Fruit fly (Drosophila melanogaster): ENCODE data around the gene robl37BC.

The robl37BC gene

dm6 chr2L:18981947-18982579 is 28.6 kb upstream of the robl37BC start:
- peak; percentile 32 for TF ChIP-seq CG13424 (tag; optimal IDR thresholded peaks at IDR 0.05)
- TF ChIP-seq BEAF-32 (GFP tag; optimal IDR thresholded peaks at IDR 0.05), result no peak
- peak; percentile 33; the same call in 1 of the 3 replicates for TF ChIP-seq z (GFP tag; IDR thresholded peaks at IDR 0.05)
- no peak for TF ChIP-seq pb (GFP tag; optimal IDR thresholded peaks at IDR 0.05)
- TF ChIP-seq Fer3 (tag; optimal IDR thresholded peaks at IDR 0.05), result no peak
- peak; percentile 35 for TF ChIP-seq CG12391 (tag; optimal IDR thresholded peaks at IDR 0.05)
- no peak for TF ChIP-seq Optix (GFP tag; IDR thresholded peaks at IDR 0.05)
- TF ChIP-seq sens-2 (GFP tag; IDR thresholded peaks at IDR 0.05), result no peak
- peak; percentile 46 for TF ChIP-seq CG8924 (tag; optimal IDR thresholded peaks at IDR 0.05)
- no peak for TF ChIP-seq CG16779 (GFP tag; IDR thresholded peaks at IDR 0.05)
- no peak for TF ChIP-seq CHES-1-like (GFP tag; optimal IDR thresholded peaks at IDR 0.05)
- no peak for TF ChIP-seq CrebB (tag; optimal IDR thresholded peaks at IDR 0.05)
- no peak for TF ChIP-seq crc (GFP tag; optimal IDR thresholded peaks at IDR 0.05)
- no peak for TF ChIP-seq CG3163 (GFP tag; optimal IDR thresholded peaks at IDR 0.05)
- TF ChIP-seq CG2889 (GFP tag; IDR thresholded peaks at IDR 0.05), result no peak
- no peak for TF ChIP-seq caup (GFP tag; optimal IDR thresholded peaks at IDR 0.05; ENCODE audit: severe bottlenecking)
- TF ChIP-seq CG13296 (GFP tag; optimal IDR thresholded peaks at IDR 0.05), result no peak
- peak; percentile 27 for TF ChIP-seq CG10209 (GFP tag; optimal IDR thresholded peaks at IDR 0.05)
- no peak for TF ChIP-seq Nf-YC (tag; optimal IDR thresholded peaks at IDR 0.05)
- TF ChIP-seq Atf-2 (GFP tag; optimal IDR thresholded peaks at IDR 0.05), result no peak
- no peak for TF ChIP-seq gt (GFP tag; IDR thresholded peaks at IDR 0.05)
- TF ChIP-seq CG34224 (GFP tag; IDR thresholded peaks at IDR 0.05; ENCODE audit: partially characterized antibody), result no peak
- TF ChIP-seq E2f1 (GFP tag; IDR thresholded peaks at IDR 0.05), result no peak
- TF ChIP-seq zfh2 (GFP tag; optimal IDR thresholded peaks at IDR 0.05), result no peak
- no peak for TF ChIP-seq CG4854 (GFP tag; optimal IDR thresholded peaks at IDR 0.05)
- TF ChIP-seq sd (tag; optimal IDR thresholded peaks at IDR 0.05), result no peak
- no peak for TF ChIP-seq CG2199 (GFP tag; IDR thresholded peaks at IDR 0.05)
- no peak for TF ChIP-seq en (GFP tag; optimal IDR thresholded peaks at IDR 0.05)
- TF ChIP-seq Fer1 (GFP tag; optimal IDR thresholded peaks at IDR 0.05), result no peak
- TF ChIP-seq Xbp1 (GFP tag; optimal IDR thresholded peaks at IDR 0.05), result peak; percentile 20
- TF ChIP-seq CG8388 (GFP tag; optimal IDR thresholded peaks at IDR 0.05), result peak; percentile 46
- no peak for TF ChIP-seq kay (GFP tag; optimal IDR thresholded peaks at IDR 0.05)
- TF ChIP-seq mam (GFP tag; optimal IDR thresholded peaks at IDR 0.05), result no peak
- TF ChIP-seq ci (GFP tag; IDR thresholded peaks at IDR 0.05), result peak; percentile 22; the same call in 1 of the 3 replicates
- peak in 1 of 3 experiments; percentile 40 for TF ChIP-seq lola (GFP tag; optimal IDR thresholded peaks at IDR 0.05)
- TF ChIP-seq lov (optimal IDR thresholded peaks at IDR 0.05), result no peak
- no peak for TF ChIP-seq lov (GFP tag; IDR thresholded peaks at IDR 0.05)
- TF ChIP-seq H2.0 (GFP tag; IDR thresholded peaks at IDR 0.05), result peak; percentile 38; the same call in 1 of the 2 replicates
- peak; percentile 65 to 75 for TF ChIP-seq bsh (GFP tag; optimal IDR thresholded peaks at IDR 0.05)
- TF ChIP-seq CG9727 (GFP tag; optimal IDR thresholded peaks at IDR 0.05), result peak; percentile 32
- no peak for TF ChIP-seq chif (GFP tag; optimal IDR thresholded peaks at IDR 0.05)
- peak; percentile 85 for TF ChIP-seq Drgx (GFP tag; IDR thresholded peaks at IDR 0.05)
- no peak for TF ChIP-seq stwl (tag; optimal IDR thresholded peaks at IDR 0.05)
- no peak for TF ChIP-seq CG17912 (GFP tag; optimal IDR thresholded peaks at IDR 0.05)
- peak; percentile 32 for TF ChIP-seq trem (tag; optimal IDR thresholded peaks at IDR 0.05)
- no peak for TF ChIP-seq vfl (GFP tag; optimal IDR thresholded peaks at IDR 0.05)
- peak; percentile 25 for TF ChIP-seq CG30431 (GFP tag; optimal IDR thresholded peaks at IDR 0.05)
- TF ChIP-seq mirr (GFP tag; optimal IDR thresholded peaks at IDR 0.05), result no peak
- TF ChIP-seq nom (GFP tag; optimal IDR thresholded peaks at IDR 0.05), result peak; percentile 29
- no peak for TF ChIP-seq Scr (GFP tag; IDR thresholded peaks at IDR 0.05; ENCODE audit: partially characterized antibody)

Measured in whole organism, embryonic.